Worm (Caenorhabditis elegans) whole organism, L2 larva: Measurements from ENCODE around the gene Y37D8A.19.

Source experiments
- alr-1 ChIP-seq: fragments of 150-350 bp; optimal IDR thresholded peaks from 2 replicates; lab custom pipeline; 2014; ENCODE audit warnings: missing biosample characterization, missing genetic modification characterization
- blmp-1 ChIP-seq: sonication (generic microtip); optimal IDR thresholded peaks from 2 replicates; lab custom pipeline; 2017; ENCODE audit warnings: missing genetic modification characterization, mild to moderate bottlenecking, missing compliant biosample characterization, antibody characterized with exemption, moderate library complexity; ENCODE audit not compliant: insufficient read depth
- ceh-16 ChIP-seq: fragments of 150-350 bp; optimal IDR thresholded peaks from 2 replicates; lab custom pipeline; 2014; ENCODE audit warnings: missing biosample characterization, missing genetic modification characterization
- egl-27 ChIP-seq: sonication (generic microtip); optimal IDR thresholded peaks from 3 replicates; lab custom pipeline; 2017; ENCODE audit warnings: missing biosample characterization, missing genetic modification reagents, missing genetic modification characterization
- elt-3 ChIP-seq: sonication (generic microtip); optimal IDR thresholded peaks from 2 replicates; lab custom pipeline; 2017; ENCODE audit warnings: missing biosample characterization, missing genetic modification characterization
- lin-13 ChIP-seq: fragments of 150-350 bp; optimal IDR thresholded peaks from 2 replicates; lab custom pipeline; 2014; ENCODE audit warnings: missing biosample characterization, missing genetic modification reagents, missing genetic modification characterization
- lsy-2 ChIP-seq, 2 experiments: fragments of 150-350 bp in 1 of 2; sonication (generic microtip) in 1 of 2; optimal IDR thresholded peaks; 2 replicates each; lab custom pipeline; 2014 to 2017; ENCODE audit warnings: missing biosample characterization in 2 of 2, missing genetic modification characterization in 2 of 2
- mdl-1 ChIP-seq, 2 experiments: fragments of 150-350 bp in 1 of 2; sonication (generic microtip) in 1 of 2; optimal IDR thresholded peaks; 2 replicates each; lab custom pipeline; 2017; ENCODE audit warnings: missing biosample characterization in 2 of 2, missing genetic modification characterization in 2 of 2
- nhr-12 ChIP-seq: fragments of 150-350 bp; optimal IDR thresholded peaks from 2 replicates; lab custom pipeline; 2014; ENCODE audit warnings: missing biosample characterization, missing genetic modification characterization
- nhr-25 ChIP-seq: fragments of 150-350 bp; sonication (generic microtip); optimal IDR thresholded peaks from 3 replicates; lab custom pipeline; 2014; ENCODE audit warnings: missing biosample characterization, missing genetic modification characterization
- unc-62 ChIP-seq: fragments of 150-350 bp; optimal IDR thresholded peaks from 2 replicates; lab custom pipeline; 2014; ENCODE audit warnings: missing biosample characterization, missing genetic modification reagents, missing genetic modification characterization

DNA sequence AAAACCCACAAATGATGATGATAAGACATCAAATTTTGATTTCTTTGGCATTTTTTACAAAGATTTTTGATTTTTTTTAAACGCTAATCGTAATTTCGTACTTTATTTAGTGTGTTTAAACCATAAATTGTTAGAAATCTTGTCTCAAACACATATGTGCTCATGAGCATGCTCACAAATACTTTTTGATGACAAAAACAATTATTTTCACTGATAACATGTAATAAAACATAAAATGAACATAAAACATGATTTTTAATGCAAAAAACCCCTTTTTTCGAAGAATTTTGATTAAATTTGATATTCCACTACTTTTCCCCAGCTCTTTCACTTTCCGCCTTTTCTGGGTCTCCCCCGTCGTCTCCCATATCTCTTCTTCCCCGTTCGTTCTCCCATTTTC is 3.1 kb downstream of the Y37D8A.19 start:
- no peak for TF ChIP-seq egl-27 (tag; lab: Kevin White, UChicago)
- TF ChIP-seq unc-62 (GFP tag; lab: Kevin White, UChicago), result no peak
- TF ChIP-seq blmp-1 (tag; lab: Kevin White, UChicago), result no peak
- TF ChIP-seq nhr-12 (tag; lab: Kevin White, UChicago), result no peak
- no peak for TF ChIP-seq alr-1 (tag; lab: Kevin White, UChicago)
- no peak for TF ChIP-seq elt-3
- no peak for TF ChIP-seq mdl-1 (tag; optimal IDR thresholded peaks at IDR 0.05; lab: Kevin White, UChicago)
- TF ChIP-seq ceh-16 (tag; lab: Kevin White, UChicago), result no peak
- no peak for TF ChIP-seq nhr-25
- no peak for TF ChIP-seq lsy-2 (tag; optimal IDR thresholded peaks at IDR 0.05; lab: Kevin White, UChicago)
- no peak for TF ChIP-seq lin-13
